Worm (Caenorhabditis elegans) whole organism, midembryonic: ENCODE results near the gene F53C3.3.

Experiments
- T22C8.4 ChIP-seq: fragments of 200-800 bp; sonication (Bioruptor generic); IDR thresholded peaks from 2 replicates; pipeline ENCODE4 v1.3.6; 2022; ENCODE audit warnings: missing genetic modification characterization, missing compliant biosample characterization
- cog-1 ChIP-seq: sonication (generic microtip); optimal IDR thresholded peaks from 2 replicates; lab custom pipeline; 2016; ENCODE audit warnings: missing genetic modification characterization, missing compliant biosample characterization
- flt-1 ChIP-seq: fragments of 200-800 bp; sonication (Bioruptor generic); IDR thresholded peaks from 2 replicates; pipeline ENCODE4 v1.3.6; 2022; ENCODE audit warnings: missing genetic modification characterization, missing compliant biosample characterization
- klf-2 ChIP-seq: fragments of 200-800 bp; sonication (Bioruptor generic); conservative IDR thresholded peaks from 2 replicates; pipeline ENCODE4 v1.3.6; 2022; ENCODE audit warnings: missing genetic modification reagents, missing genetic modification characterization, missing compliant biosample characterization
- med-1 ChIP-seq: sonication (generic microtip); optimal IDR thresholded peaks from 2 replicates; lab custom pipeline; 2017; ENCODE audit warnings: missing genetic modification characterization, mild to moderate bottlenecking, missing compliant biosample characterization, antibody characterized with exemption, missing genetic modification reagents; ENCODE audit not compliant: insufficient read depth
- ref-1 ChIP-seq: fragments of 200-800 bp; sonication (Bioruptor generic); conservative IDR thresholded peaks from 2 replicates; pipeline ENCODE4 v1.3.6; 2022; ENCODE audit warnings: missing genetic modification reagents, missing genetic modification characterization, missing compliant biosample characterization
- tab-1 ChIP-seq: fragments of 200-800 bp; sonication (Bioruptor generic); IDR thresholded peaks from 2 replicates; pipeline ENCODE4 v1.3.6; 2022; ENCODE audit warnings: missing genetic modification characterization, missing compliant biosample characterization
- ztf-23 ChIP-seq: fragments of 200-800 bp; sonication (Bioruptor generic); IDR thresholded peaks from 2 replicates; pipeline ENCODE4 v1.3.6; 2022; ENCODE audit warnings: missing genetic modification reagents, missing genetic modification characterization, missing compliant biosample characterization
- ztf-29 ChIP-seq: fragments of 200-800 bp; sonication (Bioruptor generic); IDR thresholded peaks from 2 replicates; pipeline ENCODE4 v1.3.6; 2022; ENCODE audit warnings: missing genetic modification reagents, missing genetic modification characterization, missing compliant biosample characterization

F53C3.3 gene

DNA sequence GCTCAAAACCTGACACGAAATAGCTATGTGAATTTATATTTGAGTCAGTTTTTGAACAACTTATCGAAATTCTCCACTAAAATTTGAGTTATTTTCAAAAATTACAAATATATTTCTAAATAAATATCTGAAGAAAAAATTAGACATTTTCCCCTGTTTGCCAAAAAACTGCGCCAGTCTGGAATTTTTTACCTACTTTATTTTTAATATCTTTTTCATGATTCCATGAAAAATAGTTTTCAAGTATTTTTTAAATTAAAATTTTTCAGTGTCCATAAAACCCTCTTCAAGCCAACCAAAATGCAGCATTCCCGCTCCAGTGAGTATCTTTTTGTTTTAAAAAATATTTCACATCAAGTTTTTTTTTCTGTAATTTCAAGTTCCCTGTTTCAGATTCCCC lies 11.5 kb upstream of the F53C3.3 start, which contains the start of gene F53C3.8:
TSS of gene F53C3.8 (plus strand) at position 301 of the 400 bp plus-strand sequence.
- no peak for TF ChIP-seq ztf-23 (GFP tag; lab: Robert Waterston, UW)

DNA sequence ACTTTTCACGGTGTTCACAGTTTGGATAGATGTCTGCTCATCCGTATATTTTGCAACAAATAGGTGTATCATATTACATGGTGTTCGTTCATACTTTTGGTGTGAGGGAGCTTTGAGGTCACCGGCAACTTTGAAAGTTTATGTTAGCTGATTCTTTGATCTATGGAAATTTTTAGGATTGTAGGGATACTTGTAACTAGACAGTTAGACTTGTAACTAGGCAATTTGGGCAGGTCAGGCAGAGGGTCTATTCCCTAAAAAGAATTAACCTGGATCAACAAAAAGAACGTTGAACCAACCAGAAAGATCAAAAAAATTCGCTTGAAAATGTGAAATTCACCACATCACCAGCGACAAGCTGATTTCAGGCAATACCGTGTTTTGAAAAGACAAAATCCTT lies 8.7 kb upstream of the F53C3.3 start:
- TF ChIP-seq cog-1 (no peak), ref-1 (GFP tag; lab: Robert Waterston, UW) (no peak), flt-1 (GFP tag; lab: Robert Waterston, UW) (no peak), T22C8.4 (GFP tag; lab: Robert Waterston, UW) (no peak), tab-1 (GFP tag; lab: Robert Waterston, UW) (no peak), klf-2 (GFP tag; lab: Robert Waterston, UW) (no peak), ztf-29 (GFP tag; lab: Robert Waterston, UW) (no peak)

DNA sequence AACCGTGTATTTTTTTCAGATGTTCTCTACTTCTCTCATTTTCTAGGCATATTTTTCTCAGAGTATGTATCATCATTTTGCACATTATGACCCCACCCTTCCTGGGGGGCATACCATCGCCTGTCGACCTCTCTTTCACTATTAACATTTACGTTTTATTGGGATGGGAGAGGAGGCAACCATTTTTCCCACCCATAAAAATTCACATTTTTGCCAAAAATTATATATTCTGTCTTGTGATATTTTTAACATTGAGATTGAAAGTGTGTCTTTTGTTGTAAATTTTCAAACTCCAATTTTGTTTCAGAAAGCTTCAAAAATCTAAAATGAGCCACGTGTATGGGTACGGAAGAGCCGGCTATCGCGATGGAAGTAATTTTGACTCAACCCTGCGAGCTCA lies 7.9 kb upstream of the F53C3.3 start, which contains the start of gene F53C3.7:
TSS of gene F53C3.7 (plus strand) at position 301 of the 400 bp plus-strand sequence.
- no peak for TF ChIP-seq ztf-23 (GFP tag; lab: Robert Waterston, UW)
- TF ChIP-seq cog-1, result no peak

DNA sequence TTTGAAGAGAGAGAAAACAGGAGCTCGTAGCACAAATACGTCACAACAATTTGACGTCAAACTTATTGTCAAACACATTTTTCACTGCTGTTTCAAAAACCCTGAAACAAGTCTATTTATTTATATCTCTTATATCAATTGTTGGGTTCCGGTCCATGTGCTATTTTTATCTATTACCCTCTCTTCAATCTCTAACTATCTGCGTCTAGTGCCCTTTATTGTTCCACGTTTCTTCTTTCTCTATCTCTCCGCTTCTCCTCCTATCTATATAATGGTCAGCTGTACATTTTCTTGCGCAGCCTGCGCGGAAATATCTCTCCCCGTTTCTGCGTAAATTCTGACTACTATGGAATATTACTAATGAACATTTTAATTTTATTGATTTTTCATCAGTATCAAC lies 5.7 kb upstream of the F53C3.3 start:
- no peak for TF ChIP-seq klf-2 (GFP tag; lab: Robert Waterston, UW)
- TF ChIP-seq tab-1 (GFP tag; lab: Robert Waterston, UW), result no peak
- peak; percentile 71 for TF ChIP-seq cog-1

DNA sequence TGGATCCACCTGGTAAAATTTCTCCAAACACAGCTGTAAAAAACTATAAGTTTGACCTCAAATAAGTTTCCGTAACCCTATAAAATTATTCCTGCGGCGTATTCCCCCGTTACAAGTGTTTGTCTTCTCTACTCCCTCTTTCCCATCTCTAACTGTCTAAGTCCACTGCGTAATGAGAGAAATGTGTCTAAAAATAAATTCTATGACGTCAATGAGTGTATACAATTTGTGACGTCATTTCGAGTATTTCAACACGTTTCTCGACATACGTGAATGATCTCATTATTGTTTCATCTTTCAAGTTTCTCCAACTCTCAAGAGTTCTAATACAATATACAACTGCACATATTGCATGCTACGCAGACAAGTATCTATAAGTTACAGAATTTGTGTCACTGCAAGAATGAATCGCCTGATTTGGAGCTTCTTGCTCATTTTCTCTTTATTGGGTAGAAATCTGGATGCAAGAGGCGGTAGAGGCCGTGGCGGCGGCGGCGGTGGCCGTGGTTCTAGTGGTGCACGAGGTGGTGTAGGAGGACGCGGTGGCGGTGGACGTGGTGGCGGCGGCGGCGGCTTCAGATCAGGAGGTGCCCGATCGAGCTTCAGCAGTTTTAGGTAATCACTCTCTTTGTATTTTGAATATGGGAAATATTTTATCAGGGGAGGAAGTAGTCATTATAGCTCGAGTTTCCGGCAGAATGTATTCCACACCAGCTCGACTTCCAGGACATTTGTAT lies 4.7 kb upstream of the F53C3.3 start, which contains the start of gene F53C3.6:
TSS of gene F53C3.6 (plus strand) at position 385 of the 737 bp plus-strand sequence.
- TF ChIP-seq cog-1 (peak; percentile 32), flt-1 (GFP tag; lab: Robert Waterston, UW) (peak; percentile 31; the same call in 1 of the 2 replicates), med-1 (GFP tag; lab: Kevin White, UChicago) (no peak)

DNA sequence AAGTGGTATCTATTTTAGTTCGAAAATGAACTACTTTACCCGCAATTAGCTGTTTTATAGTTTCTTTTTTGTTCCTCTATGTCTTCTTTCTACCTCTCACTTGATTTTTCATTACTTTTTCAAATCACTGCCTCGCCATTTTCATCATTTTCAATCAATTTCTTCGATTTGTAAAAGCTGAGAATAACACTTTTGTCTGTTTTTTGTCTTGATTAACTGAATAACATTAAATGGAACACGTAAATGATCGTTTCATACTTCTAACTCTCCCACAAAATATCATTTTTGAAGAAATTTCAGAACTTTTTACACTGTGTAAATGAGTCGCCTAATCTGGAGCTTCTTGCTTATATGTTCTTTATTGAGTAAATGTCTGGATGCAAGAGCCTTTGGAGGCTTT lies 1.5 kb upstream of the F53C3.3 start, which contains the start of gene F53C3.4:
TSS of gene F53C3.4 (plus strand) at position 301 of the 400 bp plus-strand sequence.
- TF ChIP-seq klf-2 (GFP tag; lab: Robert Waterston, UW), result no peak
- TF ChIP-seq ztf-29 (GFP tag; lab: Robert Waterston, UW), result no peak
- TF ChIP-seq flt-1 (GFP tag; lab: Robert Waterston, UW), result no peak
- TF ChIP-seq med-1 (GFP tag; lab: Kevin White, UChicago), result no peak
- no peak for TF ChIP-seq ref-1 (GFP tag; lab: Robert Waterston, UW)
- no peak for TF ChIP-seq cog-1
- TF ChIP-seq T22C8.4 (GFP tag; lab: Robert Waterston, UW), result no peak
- TF ChIP-seq tab-1 (GFP tag; lab: Robert Waterston, UW), result no peak
- TF ChIP-seq ztf-23 (GFP tag; lab: Robert Waterston, UW), result no peak

DNA sequence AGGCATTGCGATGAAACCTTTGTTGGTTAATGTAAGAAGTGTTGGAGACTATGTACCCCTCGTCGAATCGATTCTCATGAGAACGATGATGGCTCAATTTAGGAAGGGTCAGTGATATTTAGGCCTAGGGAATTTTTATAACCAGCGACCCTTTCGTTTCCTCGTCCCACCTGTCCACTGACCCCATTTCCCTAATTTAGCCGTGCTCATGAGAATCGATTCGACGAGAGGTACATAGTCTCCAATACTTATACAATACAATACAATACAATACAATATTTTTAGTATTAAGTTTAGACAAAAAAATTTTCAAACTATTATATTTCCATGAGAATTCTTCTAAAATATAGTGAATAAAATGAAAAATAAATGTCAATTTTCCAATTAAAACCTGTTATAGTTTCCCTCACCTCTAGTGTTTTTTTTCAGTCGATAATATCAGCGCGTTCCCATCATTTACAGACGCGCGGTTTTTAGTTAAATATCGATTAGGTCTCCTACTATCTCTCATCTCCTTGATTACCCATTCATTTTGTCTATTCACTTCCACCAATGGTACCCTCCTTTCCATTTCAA lies 4.0 kb downstream of the F53C3.3 start, which contains the start of the genes F53C3.11 and fbxb-103:
TSS of gene F53C3.11 (minus strand) at position 101 of the 576 bp plus-strand sequence.
TSS of gene fbxb-103 (plus strand) at position 526 of the 576 bp plus-strand sequence.
- no peak for TF ChIP-seq ztf-23 (GFP tag; lab: Robert Waterston, UW)

DNA sequence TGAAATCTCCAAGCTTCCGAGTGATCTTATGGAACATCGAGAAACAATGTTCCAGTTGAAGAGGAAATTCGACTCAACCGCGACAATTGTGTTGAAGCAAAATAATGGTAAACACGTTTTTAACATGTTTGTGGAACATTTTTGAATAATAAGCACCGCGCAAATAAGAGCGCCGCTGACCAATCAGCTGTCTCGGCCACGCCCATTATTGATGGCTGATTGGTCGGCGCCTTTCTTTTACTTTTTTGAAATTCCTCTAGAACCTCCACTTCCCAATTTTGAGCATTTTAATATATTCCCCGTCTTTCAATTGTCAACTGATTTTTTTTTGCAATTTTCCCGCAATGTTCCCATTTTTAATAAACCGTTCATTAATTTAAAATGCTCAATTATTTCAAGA lies 5.5 kb downstream of the F53C3.3 start:
- TF ChIP-seq med-1 (GFP tag; lab: Kevin White, UChicago), result no peak

DNA sequence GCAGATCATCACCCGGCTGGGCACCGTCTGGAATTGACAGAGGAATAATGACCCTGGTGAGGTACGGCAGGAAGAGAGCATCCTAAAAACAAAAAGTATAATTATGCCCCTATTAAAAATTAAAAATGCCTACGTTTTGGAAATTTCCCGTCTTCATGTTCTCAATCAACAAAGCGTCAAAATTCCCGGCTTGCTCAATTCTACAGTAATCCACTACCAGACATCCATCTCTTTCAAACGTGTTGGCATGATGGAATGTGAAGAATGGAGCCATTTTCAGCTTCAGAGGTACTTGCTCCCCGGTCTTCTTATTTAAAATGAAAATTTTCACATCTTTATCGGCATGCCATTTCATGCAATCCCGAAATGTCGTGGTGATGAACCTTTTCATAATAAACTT lies 6.6 kb downstream of the F53C3.3 start:
- TF ChIP-seq ztf-29 (GFP tag; lab: Robert Waterston, UW) (no peak), ref-1 (GFP tag; lab: Robert Waterston, UW) (no peak), med-1 (GFP tag; lab: Kevin White, UChicago) (no peak), klf-2 (GFP tag; lab: Robert Waterston, UW) (no peak), flt-1 (GFP tag; lab: Robert Waterston, UW) (no peak), tab-1 (GFP tag; lab: Robert Waterston, UW) (no peak), ztf-23 (GFP tag; lab: Robert Waterston, UW) (no peak), cog-1 (no peak), T22C8.4 (GFP tag; lab: Robert Waterston, UW) (no peak)

DNA sequence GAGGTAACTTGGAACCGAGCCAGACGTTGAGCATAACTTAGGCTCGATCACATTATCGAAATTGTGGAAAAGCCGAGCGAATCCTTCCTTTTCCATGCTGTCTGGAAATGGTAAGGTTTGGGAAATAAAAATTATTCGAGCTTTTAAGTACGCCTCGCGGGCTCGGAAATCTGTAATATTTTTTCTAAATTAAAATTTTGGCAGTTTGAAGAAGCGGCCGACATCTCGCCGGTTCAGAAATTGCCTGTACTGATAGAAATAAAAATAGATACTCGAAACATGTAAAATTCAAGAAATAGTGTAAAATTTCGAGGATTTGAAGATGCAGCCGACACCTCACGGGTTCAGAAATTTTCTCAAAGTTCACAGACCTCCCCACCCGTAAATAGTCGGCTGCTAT lies 8.1 kb downstream of the F53C3.3 start, which contains the start of gene bcmo-2:
TSS of gene bcmo-2 (minus strand) at position 101 of the 400 bp plus-strand sequence.
- no peak for TF ChIP-seq ztf-29 (GFP tag; lab: Robert Waterston, UW)
- TF ChIP-seq cog-1, result no peak
- TF ChIP-seq klf-2 (GFP tag; lab: Robert Waterston, UW), result no peak
- no peak for TF ChIP-seq ref-1 (GFP tag; lab: Robert Waterston, UW)

DNA sequence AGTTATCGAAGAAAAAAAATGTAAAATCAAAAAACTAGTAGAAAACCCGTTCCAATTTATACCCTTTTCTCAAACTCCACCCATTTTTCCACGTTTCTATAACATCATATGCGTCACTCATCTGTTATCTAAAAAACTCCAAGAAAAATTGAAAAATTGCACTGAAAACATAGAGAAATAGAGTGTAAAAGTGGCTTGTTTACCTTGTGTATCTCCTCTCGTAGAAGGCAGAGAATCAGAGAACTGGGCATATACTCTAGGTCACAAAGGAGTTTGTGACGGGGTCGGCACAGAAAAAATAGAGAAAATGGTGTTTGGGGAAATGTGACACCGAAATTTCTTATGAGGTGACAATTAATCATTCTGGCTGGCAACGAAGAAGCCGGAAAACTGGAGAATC lies 8.6 kb downstream of the F53C3.3 start:
- TF ChIP-seq flt-1 (GFP tag; lab: Robert Waterston, UW) (no peak), tab-1 (GFP tag; lab: Robert Waterston, UW) (no peak), T22C8.4 (GFP tag; lab: Robert Waterston, UW) (no peak), klf-2 (GFP tag; lab: Robert Waterston, UW) (no peak), ref-1 (GFP tag; lab: Robert Waterston, UW) (no peak), med-1 (GFP tag; lab: Kevin White, UChicago) (no peak), cog-1 (no peak), ztf-29 (GFP tag; lab: Robert Waterston, UW) (no peak), ztf-23 (GFP tag; lab: Robert Waterston, UW) (no peak)
